Fruit fly (Drosophila melanogaster): ENCODE data around the gene Csl4.
A peak's percentile ranks its signal among the peaks of the same experiment; 100 is the strongest.

Gene Csl4

DNA sequence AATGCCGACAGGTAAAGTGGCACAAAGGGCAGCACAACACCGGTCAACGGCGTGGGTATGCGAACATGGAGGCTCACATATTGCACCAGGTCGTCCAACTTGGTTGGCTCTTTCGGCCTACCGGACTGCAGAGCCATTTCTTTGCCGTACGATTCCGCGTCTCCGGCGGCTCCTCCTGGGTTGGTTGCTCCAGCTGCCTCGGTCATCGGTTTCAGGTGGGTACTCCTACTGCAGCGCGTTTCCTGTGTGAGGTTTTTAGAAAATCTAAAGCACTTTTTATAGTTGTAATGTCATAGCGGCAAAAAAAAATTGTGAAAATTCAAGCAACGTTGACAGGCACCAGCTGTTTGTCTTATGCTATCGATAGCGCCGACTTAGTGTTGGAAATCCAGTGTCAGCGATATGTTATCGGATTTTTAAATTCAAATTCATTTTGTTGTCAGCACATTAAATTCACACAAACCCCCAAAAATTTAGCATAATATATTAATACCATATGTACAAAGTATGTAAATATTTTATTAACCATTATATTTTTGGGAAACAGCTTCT, 3.3 kb downstream of the Csl4 start, which contains the start of gene CG6230 (continued):
- no peak for TF ChIP-seq hkb (optimal IDR thresholded peaks at IDR 0.05)
- no peak for TF ChIP-seq hkb (GFP tag; IDR thresholded peaks at IDR 0.05)
- no peak for TF ChIP-seq CG2712 (tag; optimal IDR thresholded peaks at IDR 0.05)
- no peak for TF ChIP-seq vfl (GFP tag; optimal IDR thresholded peaks at IDR 0.05)
- no peak for TF ChIP-seq Antp (GFP tag; optimal IDR thresholded peaks at IDR 0.05)
- TF ChIP-seq gfzf (GFP tag; optimal IDR thresholded peaks at IDR 0.05): peak; percentile 18
- peak; percentile 33; the same call in 1 of the 2 replicates for TF ChIP-seq CG2129 (GFP tag; IDR thresholded peaks at IDR 0.05; ENCODE audit: partially characterized antibody)
- TF ChIP-seq lilli (GFP tag; optimal IDR thresholded peaks at IDR 0.05): no peak
- no peak for TF ChIP-seq CG12236 (GFP tag; optimal IDR thresholded peaks at IDR 0.05)
- no peak for TF ChIP-seq CG1647 (GFP tag; optimal IDR thresholded peaks at IDR 0.05)
- no peak for TF ChIP-seq Mad (GFP tag; optimal IDR thresholded peaks at IDR 0.05)
- TF ChIP-seq pfk (GFP tag; optimal IDR thresholded peaks at IDR 0.05): no peak
- TF ChIP-seq phol (tag; optimal IDR thresholded peaks at IDR 0.05): peak; percentile 14
- TF ChIP-seq CG16815 (GFP tag; optimal IDR thresholded peaks at IDR 0.05): no peak
- TF ChIP-seq CG9797 (GFP tag; optimal IDR thresholded peaks at IDR 0.05): peak; percentile 18
- TF ChIP-seq ATbp (GFP tag; optimal IDR thresholded peaks at IDR 0.05): no peak
- TF ChIP-seq HLH4C (GFP tag; IDR thresholded peaks at IDR 0.05; ENCODE audit: partially characterized antibody): peak; percentile 63
- TF ChIP-seq CG18011 (GFP tag; optimal IDR thresholded peaks at IDR 0.05): no peak
- no peak for TF ChIP-seq Oli (tag; optimal IDR thresholded peaks at IDR 0.05)
- no peak for TF ChIP-seq CG14050 (GFP tag; IDR thresholded peaks at IDR 0.05)
- peak; percentile 88 for TF ChIP-seq MBD-R2 (GFP tag; IDR thresholded peaks at IDR 0.05)
- TF ChIP-seq Mes4 (GFP tag; optimal IDR thresholded peaks at IDR 0.05): no peak
- no peak for TF ChIP-seq zf30C (GFP tag; optimal IDR thresholded peaks at IDR 0.05)
- TF ChIP-seq Bteb2 (GFP tag; optimal IDR thresholded peaks at IDR 0.05): no peak
- no peak for TF ChIP-seq trh (GFP tag; optimal IDR thresholded peaks at IDR 0.05)
- TF ChIP-seq CG2678 (tag; optimal IDR thresholded peaks at IDR 0.05): no peak
- no peak for TF ChIP-seq gt (GFP tag; IDR thresholded peaks at IDR 0.05)
- no peak for TF ChIP-seq CG4404 (GFP tag; IDR thresholded peaks at IDR 0.05)
- TF ChIP-seq mld (GFP tag; IDR thresholded peaks at IDR 0.05; ENCODE audit: partially characterized antibody): no peak
- TF ChIP-seq sd (tag; optimal IDR thresholded peaks at IDR 0.05): no peak
- TF ChIP-seq sob (GFP tag; IDR thresholded peaks at IDR 0.05): no peak
- no peak for TF ChIP-seq CG1233 (GFP tag; optimal IDR thresholded peaks at IDR 0.05)
- TF ChIP-seq ara (GFP tag; IDR thresholded peaks at IDR 0.05): no peak
- TF ChIP-seq CG3281 (GFP tag; optimal IDR thresholded peaks at IDR 0.05): no peak
- no peak for TF ChIP-seq HmgZ (tag; optimal IDR thresholded peaks at IDR 0.05)
- TF ChIP-seq Scr (GFP tag; IDR thresholded peaks at IDR 0.05; ENCODE audit: partially characterized antibody): peak; percentile 70
- no peak for TF ChIP-seq B-H2 (GFP tag; optimal IDR thresholded peaks at IDR 0.05)
- no peak for TF ChIP-seq CG1602 (GFP tag; optimal IDR thresholded peaks at IDR 0.05)
- no peak for TF ChIP-seq CG16779 (GFP tag; IDR thresholded peaks at IDR 0.05)
- TF ChIP-seq CG11456 (GFP tag; IDR thresholded peaks at IDR 0.05): no peak
- TF ChIP-seq CG42726 (GFP tag; IDR thresholded peaks at IDR 0.05; ENCODE audit: partially characterized antibody): no peak
- TF ChIP-seq CG10959 (GFP tag; IDR thresholded peaks at IDR 0.05): no peak
- TF ChIP-seq Sin3A (optimal IDR thresholded peaks at IDR 0.05): peak; percentile 3
- no peak for TF ChIP-seq bigmax (GFP tag; optimal IDR thresholded peaks at IDR 0.05)
- TF ChIP-seq CG13287 (GFP tag; IDR thresholded peaks at IDR 0.05; ENCODE audit: partially characterized antibody): peak; percentile 77
- TF ChIP-seq esg (GFP tag; conservative IDR thresholded peaks at IDR 0.05): no peak
- TF ChIP-seq Nf-YA (GFP tag; IDR thresholded peaks at IDR 0.05): no peak
- peak; percentile 71 for TF ChIP-seq Bgb (GFP tag; IDR thresholded peaks at IDR 0.05; ENCODE audit: partially characterized antibody)
- no peak for TF ChIP-seq NC2α (GFP tag; optimal IDR thresholded peaks at IDR 0.05)
- no peak for TF ChIP-seq jing (GFP tag; optimal IDR thresholded peaks at IDR 0.05)
- no peak for TF ChIP-seq Chrac-16 (GFP tag; optimal IDR thresholded peaks at IDR 0.05)

All from whole organism, embryonic.